Worm (Caenorhabditis elegans) whole organism, L1 larva: ENCODE results near the gene C44C10.15.

Source experiments
- C16A3.4 ChIP-seq: fragments of 150-350 bp; optimal IDR thresholded peaks from 2 replicates; lab custom pipeline; 2014; ENCODE audit warnings: missing biosample characterization, missing genetic modification characterization
- F16B12.6 ChIP-seq: fragments of 150-350 bp; optimal IDR thresholded peaks from 2 replicates; lab custom pipeline; 2014; ENCODE audit warnings: missing biosample characterization, missing genetic modification characterization
- blmp-1 ChIP-seq: fragments of 150-350 bp; optimal IDR thresholded peaks from 2 replicates; lab custom pipeline; 2014; ENCODE audit warnings: missing biosample characterization, missing genetic modification characterization
- ceh-63 ChIP-seq: fragments of 200-800 bp; sonication (Bioruptor generic); optimal IDR thresholded peaks from 2 replicates; lab custom pipeline; 2018; ENCODE audit warnings: mild to moderate bottlenecking, missing genetic modification characterization, missing compliant biosample characterization
- ceh-8 ChIP-seq: fragments of 200-800 bp; sonication (Bioruptor generic); optimal IDR thresholded peaks from 2 replicates; lab custom pipeline; 2018; ENCODE audit warnings: mild to moderate bottlenecking, missing genetic modification characterization, moderate library complexity, missing compliant biosample characterization
- ceh-82 ChIP-seq, 3 experiments: fragments of 150-350 bp in 1 of 3; sonication (generic microtip) in 2 of 3; optimal IDR thresholded peaks; 2 replicates each; lab custom pipeline; 2014 to 2017; ENCODE audit warnings: missing biosample characterization in 3 of 3, missing genetic modification characterization in 3 of 3
- ceh-88 ChIP-seq: fragments of 200-800 bp; sonication (Bioruptor generic); IDR thresholded peaks from 2 replicates; pipeline ENCODE4 v1.3.6; 2022; ENCODE audit warnings: missing genetic modification characterization, missing compliant biosample characterization
- ceh-90 ChIP-seq: sonication (generic microtip); optimal IDR thresholded peaks from 2 replicates; lab custom pipeline; 2016; ENCODE audit warnings: missing genetic modification characterization, missing compliant biosample characterization
- dsc-1 ChIP-seq: sonication (generic microtip); optimal IDR thresholded peaks from 2 replicates; lab custom pipeline; 2016; ENCODE audit warnings: mild to moderate bottlenecking, missing genetic modification characterization, missing compliant biosample characterization
- efl-1 ChIP-seq, 4 experiments: fragments of 150-350 bp; optimal IDR thresholded peaks in 3 of 4; peaks in 1 of 4; 1 replicate in 1 of 4; 2 replicates in 3 of 4; lab custom pipeline; 2014; ENCODE audit warnings: missing biosample characterization in 2 of 4, missing genetic modification characterization in 2 of 4, missing genetic modification reagents in 2 of 4
- egl-13 ChIP-seq: sonication (generic microtip); optimal IDR thresholded peaks from 2 replicates; lab custom pipeline; 2016; ENCODE audit warnings: missing genotype, missing genetic modification reagents, missing genetic modification characterization, missing compliant biosample characterization
- elt-2 ChIP-seq: sonication (generic microtip); optimal IDR thresholded peaks from 2 replicates; lab custom pipeline; 2016; ENCODE audit warnings: missing genetic modification characterization, mild to moderate bottlenecking, inconsistent platforms, missing compliant biosample characterization, missing genetic modification reagents
- elt-3 ChIP-seq, 6 experiments: fragments of 150-350 bp in 1 of 6; sonication (generic microtip); optimal IDR thresholded peaks; 2 replicates each; lab custom pipeline; 2017 to 2018; ENCODE audit warnings: missing biosample characterization in 6 of 6, missing genetic modification characterization in 6 of 6, inconsistent platforms in 1 of 6
- ets-5 ChIP-seq: fragments of 200-800 bp; sonication (Bioruptor generic); IDR thresholded peaks from 2 replicates; pipeline ENCODE4 v1.3.6; 2022; ENCODE audit warnings: missing genetic modification characterization, missing compliant biosample characterization
- fkh-10 ChIP-seq: sonication (generic microtip); optimal IDR thresholded peaks from 2 replicates; lab custom pipeline; 2017; ENCODE audit warnings: missing biosample characterization, missing genetic modification reagents, missing genetic modification characterization
- fkh-8 ChIP-seq: sonication (generic microtip); optimal IDR thresholded peaks from 2 replicates; lab custom pipeline; 2016; ENCODE audit warnings: mild to moderate bottlenecking, missing genetic modification characterization, missing compliant biosample characterization
- fos-1 ChIP-seq: fragments of 150-350 bp; optimal IDR thresholded peaks from 2 replicates; lab custom pipeline; 2014; ENCODE audit warnings: missing biosample characterization, missing genetic modification characterization
- grh-1 ChIP-seq: fragments of 200-800 bp; sonication (Bioruptor generic); IDR thresholded peaks from 2 replicates; pipeline ENCODE4 v1.3.6; 2022; ENCODE audit warnings: missing genetic modification reagents, missing genetic modification characterization, missing compliant biosample characterization
- jun-1 ChIP-seq: fragments of 150-350 bp; optimal IDR thresholded peaks from 2 replicates; lab custom pipeline; 2014; ENCODE audit warnings: missing biosample characterization, missing genetic modification reagents, missing genetic modification characterization
- lin-13 ChIP-seq: fragments of 150-350 bp; optimal IDR thresholded peaks from 2 replicates; lab custom pipeline; 2014; ENCODE audit warnings: missing biosample characterization, missing genetic modification reagents, missing genetic modification characterization
- lin-14 ChIP-seq: fragments of 200-800 bp; sonication (Bioruptor generic); optimal IDR thresholded peaks from 2 replicates; lab custom pipeline; 2018; ENCODE audit warnings: mild to moderate bottlenecking, missing genetic modification characterization, moderate library complexity, missing compliant biosample characterization
- lin-15B ChIP-seq: fragments of 150-350 bp; sonication (generic microtip); optimal IDR thresholded peaks from 3 replicates; lab custom pipeline; 2014; ENCODE audit warnings: missing biosample characterization, missing genetic modification characterization
- lin-35 ChIP-seq, 2 experiments: fragments of 150-350 bp; optimal IDR thresholded peaks; 2 replicates each; lab custom pipeline; 2014; ENCODE audit warnings: missing biosample characterization in 2 of 2, missing genetic modification characterization in 2 of 2, missing genetic modification reagents in 2 of 2
- lin-39 ChIP-seq: fragments of 150-350 bp; optimal IDR thresholded peaks from 2 replicates; lab custom pipeline; 2014; ENCODE audit warnings: missing biosample characterization, missing genetic modification reagents, missing genetic modification characterization
- lsy-2 ChIP-seq, 2 experiments: fragments of 150-350 bp; optimal IDR thresholded peaks; 2 replicates each; lab custom pipeline; 2014; ENCODE audit warnings: missing biosample characterization in 2 of 2, missing genetic modification characterization in 2 of 2
- mab-9 ChIP-seq: fragments of 200-800 bp; sonication (Bioruptor generic); IDR thresholded peaks from 2 replicates; pipeline ENCODE4 v1.3.6; 2022; ENCODE audit warnings: missing genetic modification reagents, missing genetic modification characterization, missing compliant biosample characterization
- mdl-1 ChIP-seq, 2 experiments: fragments of 150-350 bp; optimal IDR thresholded peaks; 2 replicates each; lab custom pipeline; 2014 to 2017; ENCODE audit warnings: missing biosample characterization in 2 of 2, missing genetic modification characterization in 2 of 2, inconsistent platforms in 1 of 2
- mep-1 ChIP-seq: fragments of 150-350 bp; optimal IDR thresholded peaks from 2 replicates; lab custom pipeline; 2014; ENCODE audit warnings: missing biosample characterization, missing genetic modification characterization
- nhr-19 ChIP-seq: fragments of 200-800 bp; sonication (Bioruptor generic); conservative IDR thresholded peaks from 2 replicates; pipeline ENCODE4 v1.3.6; 2022; ENCODE audit warnings: missing genetic modification characterization, missing compliant biosample characterization
- nhr-20 ChIP-seq: sonication (generic microtip); optimal IDR thresholded peaks from 2 replicates; lab custom pipeline; 2016; ENCODE audit warnings: mild to moderate bottlenecking, missing genetic modification characterization, missing compliant biosample characterization
- nhr-47 ChIP-seq: sonication (generic microtip); optimal IDR thresholded peaks from 2 replicates; lab custom pipeline; 2016; ENCODE audit warnings: mild to moderate bottlenecking, missing genetic modification characterization, moderate library complexity, missing compliant biosample characterization
- nhr-71 ChIP-seq: sonication (generic microtip); optimal IDR thresholded peaks from 2 replicates; lab custom pipeline; 2016; ENCODE audit warnings: mild to moderate bottlenecking, missing genetic modification characterization, moderate library complexity, missing compliant biosample characterization
- nhr-77 ChIP-seq: fragments of 150-350 bp; optimal IDR thresholded peaks from 2 replicates; lab custom pipeline; 2014; ENCODE audit warnings: missing biosample characterization, missing genetic modification characterization
- nhr-85 ChIP-seq: sonication (generic microtip); peaks from one replicate; lab custom pipeline; 2016; ENCODE audit warnings: missing genetic modification characterization, inconsistent platforms, missing compliant biosample characterization
- nhr-90 ChIP-seq: sonication (generic microtip); optimal IDR thresholded peaks from 2 replicates; lab custom pipeline; 2016; ENCODE audit warnings: mild to moderate bottlenecking, missing genetic modification characterization, missing compliant biosample characterization; ENCODE audit not compliant: poor library complexity
- pag-3 ChIP-seq: sonication (generic microtip); optimal IDR thresholded peaks from 2 replicates; lab custom pipeline; 2017; ENCODE audit warnings: missing genetic modification characterization, mild to moderate bottlenecking, missing compliant biosample characterization, antibody characterized with exemption, borderline replicate concordance; ENCODE audit not compliant: insufficient read depth
- pax-3 ChIP-seq: fragments of 200-800 bp; sonication (Bioruptor generic); optimal IDR thresholded peaks from 2 replicates; lab custom pipeline; 2018; ENCODE audit warnings: mild to moderate bottlenecking, missing genetic modification characterization, moderate library complexity, missing compliant biosample characterization
- rnt-1 ChIP-seq: sonication (generic microtip); optimal IDR thresholded peaks from 2 replicates; lab custom pipeline; 2016; ENCODE audit warnings: mild to moderate bottlenecking, missing genetic modification characterization, moderate library complexity, missing compliant biosample characterization
- skn-1 ChIP-seq: fragments of 150-350 bp; optimal IDR thresholded peaks from 2 replicates; lab custom pipeline; 2014; ENCODE audit warnings: missing biosample characterization, missing genetic modification characterization
- sox-4 ChIP-seq: sonication (generic microtip); optimal IDR thresholded peaks from 2 replicates; lab custom pipeline; 2016; ENCODE audit warnings: missing genetic modification characterization, missing compliant biosample characterization
- sup-37 ChIP-seq: fragments of 200-800 bp; sonication (Bioruptor generic); optimal IDR thresholded peaks from 2 replicates; lab custom pipeline; 2018; ENCODE audit warnings: mild to moderate bottlenecking, missing genetic modification characterization, missing compliant biosample characterization
- tbx-2 ChIP-seq: sonication (generic microtip); optimal IDR thresholded peaks from 2 replicates; lab custom pipeline; 2016; ENCODE audit warnings: missing genetic modification characterization, missing compliant biosample characterization
- unc-130 ChIP-seq: fragments of 150-350 bp; optimal IDR thresholded peaks from 2 replicates; lab custom pipeline; 2017; ENCODE audit warnings: missing biosample characterization, missing genetic modification characterization, inconsistent platforms
- unc-62 ChIP-seq: fragments of 150-350 bp; optimal IDR thresholded peaks from 2 replicates; lab custom pipeline; 2014; ENCODE audit warnings: missing biosample characterization, missing genetic modification reagents, missing genetic modification characterization
- vab-15 ChIP-seq: sonication (generic microtip); optimal IDR thresholded peaks from 2 replicates; lab custom pipeline; 2017; ENCODE audit warnings: missing genotype, mild to moderate bottlenecking, missing genetic modification characterization, missing compliant biosample characterization
- xbp-1 ChIP-seq: sonication (generic microtip); optimal IDR thresholded peaks from 2 replicates; lab custom pipeline; 2016; ENCODE audit warnings: missing genetic modification characterization, missing compliant biosample characterization
- zip-4 ChIP-seq: fragments of 200-800 bp; sonication (Bioruptor generic); optimal IDR thresholded peaks from 2 replicates; lab custom pipeline; 2018; ENCODE audit warnings: mild to moderate bottlenecking, missing genetic modification characterization, moderate library complexity, missing compliant biosample characterization
- ztf-4 ChIP-seq: fragments of 150-350 bp; optimal IDR thresholded peaks from 2 replicates; lab custom pipeline; 2014; ENCODE audit warnings: missing biosample characterization, missing genetic modification characterization

C44C10.15 gene

DNA sequence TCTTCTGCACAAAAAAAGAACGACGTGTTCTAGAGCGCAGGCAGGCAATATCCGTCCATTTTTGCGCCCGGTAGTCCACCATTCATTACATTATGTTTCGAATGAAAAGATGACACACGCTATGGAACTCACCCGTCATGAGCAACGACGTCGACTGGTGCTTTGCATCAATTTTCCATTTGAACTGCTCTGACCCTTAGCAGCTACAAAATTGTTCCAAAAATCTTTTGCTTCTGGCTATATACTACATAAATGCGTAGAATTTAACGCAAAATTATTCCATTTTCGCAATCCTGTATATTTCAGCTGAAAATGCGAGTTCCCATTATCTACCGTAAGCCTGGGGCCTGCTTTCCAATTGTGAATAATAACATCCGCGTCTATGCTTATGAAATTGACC is 41.8 kb downstream of the C44C10.15 start, which contains the start of gene T04F8.3:
TSS of gene T04F8.3 (plus strand) at position 301 of the 400 bp plus-strand sequence.
- no peak for TF ChIP-seq egl-13 (tag; lab: Kevin White, UChicago)
- no peak for TF ChIP-seq lin-14 (GFP tag; lab: Kevin White, UChicago)
- TF ChIP-seq elt-3 (tag; optimal IDR thresholded peaks at IDR 0.05; lab: Kevin White, UChicago), result no peak
- TF ChIP-seq nhr-71, result no peak
- no peak for TF ChIP-seq zip-4 (GFP tag; lab: Kevin White, UChicago)
- no peak for TF ChIP-seq ceh-63 (GFP tag; lab: Kevin White, UChicago)
- TF ChIP-seq fkh-10 (GFP tag; lab: Kevin White, UChicago), result no peak
- no peak for TF ChIP-seq ztf-4 (tag; lab: Kevin White, UChicago)
- TF ChIP-seq sox-4 (tag; lab: Kevin White, UChicago), result no peak
- TF ChIP-seq ets-5 (GFP tag; lab: Robert Waterston, UW), result no peak
- TF ChIP-seq lin-39, result no peak
- TF ChIP-seq dsc-1 (tag; lab: Kevin White, UChicago), result no peak
- TF ChIP-seq unc-62 (GFP tag; lab: Kevin White, UChicago), result no peak
- TF ChIP-seq mab-9 (GFP tag; lab: Robert Waterston, UW), result no peak
- TF ChIP-seq jun-1 (tag; lab: Kevin White, UChicago), result no peak
- no peak for TF ChIP-seq blmp-1 (tag; lab: Kevin White, UChicago)

DNA sequence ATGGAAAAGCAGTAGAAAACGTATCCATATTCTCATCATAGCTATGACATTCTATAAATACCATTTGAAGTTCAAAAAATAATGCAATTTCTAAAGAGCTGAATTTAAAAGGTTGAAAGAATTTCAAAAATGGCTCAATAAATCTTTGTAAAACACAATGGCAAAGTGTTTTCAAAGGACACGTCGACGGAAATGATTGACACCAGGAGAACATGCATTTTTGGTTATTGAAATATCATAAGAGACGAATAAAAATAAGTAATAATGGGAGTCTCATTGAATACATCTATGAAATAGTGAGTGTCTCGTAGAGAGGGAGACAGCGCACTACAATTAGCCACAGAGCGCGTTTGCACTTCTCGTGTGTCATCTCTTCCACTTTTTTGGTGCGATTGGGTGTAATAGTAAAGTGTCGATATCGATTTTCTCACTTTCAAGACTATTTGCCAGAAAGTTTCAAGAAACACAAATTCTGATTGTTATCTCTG is 43.6 kb downstream of the C44C10.15 start, which contains the start of gene T04F8.2:
TSS of gene T04F8.2 (minus strand) at position 51 of the 488 bp plus-strand sequence.
- TF ChIP-seq fkh-8 (tag; lab: Kevin White, UChicago), result peak; percentile 34
- TF ChIP-seq jun-1 (tag; lab: Kevin White, UChicago), result peak; percentile 51
- peak; percentile 65 for TF ChIP-seq tbx-2
- no peak for TF ChIP-seq pax-3
- TF ChIP-seq mep-1, result peak; percentile 85
- TF ChIP-seq C16A3.4, result peak; percentile 88
- peak; percentile 94 for TF ChIP-seq vab-15 (tag; lab: Kevin White, UChicago)
- peak; percentile 52 for TF ChIP-seq rnt-1 (tag; lab: Kevin White, UChicago)
- no peak for TF ChIP-seq pag-3 (tag; lab: Kevin White, UChicago)
- peak; percentile 24 for TF ChIP-seq nhr-90
- peak; percentile 41 to 70 for TF ChIP-seq lsy-2 (tag; optimal IDR thresholded peaks at IDR 0.05; lab: Kevin White, UChicago)
- TF ChIP-seq ceh-88 (GFP tag; lab: Robert Waterston, UW), result no peak
- peak; percentile 62 for TF ChIP-seq unc-130 (tag; lab: Kevin White, UChicago)
- TF ChIP-seq skn-1 (tag; lab: Kevin White, UChicago), result peak; percentile 50
- TF ChIP-seq lin-13 (GFP tag; lab: Kevin White, UChicago), result no peak
- TF ChIP-seq fos-1 (tag; lab: Kevin White, UChicago), result peak; percentile 30
- peak; percentile 55 for TF ChIP-seq xbp-1
- peak; percentile 43 to 49 for TF ChIP-seq efl-1 (optimal IDR thresholded peaks at IDR 0.05; lab: Kevin White, UChicago)
- TF ChIP-seq efl-1 (GFP tag; optimal IDR thresholded peaks at IDR 0.05 in 1 of 2; lab: Kevin White, UChicago), result peak in 1 of 2 experiments; percentile 35
- peak; percentile 32 for TF ChIP-seq lin-15B
- TF ChIP-seq dsc-1 (tag; lab: Kevin White, UChicago), result peak; percentile 57
- TF ChIP-seq elt-3 (tag; optimal IDR thresholded peaks at IDR 0.05; lab: Kevin White, UChicago), result peak in 1 of 6 experiments; percentile 8
- peak; percentile 82 for TF ChIP-seq nhr-20 (tag; lab: Kevin White, UChicago)
- peak; percentile 32 for TF ChIP-seq nhr-77 (tag; lab: Kevin White, UChicago)
- peak; percentile 26 for TF ChIP-seq F16B12.6 (tag; lab: Kevin White, UChicago)
- no peak for TF ChIP-seq ceh-8 (GFP tag; lab: Kevin White, UChicago)
- TF ChIP-seq lin-14 (GFP tag; lab: Kevin White, UChicago), result peak; percentile 80
- no peak for TF ChIP-seq sox-4 (tag; lab: Kevin White, UChicago)
- TF ChIP-seq blmp-1 (tag; lab: Kevin White, UChicago), result peak; percentile 64
- TF ChIP-seq mdl-1 (tag; optimal IDR thresholded peaks at IDR 0.05; lab: Kevin White, UChicago), result peak in 1 of 2 experiments; percentile 58
- no peak for TF ChIP-seq ceh-90 (tag; lab: Kevin White, UChicago)
- no peak for TF ChIP-seq grh-1
- peak in 1 of 3 experiments; percentile 40 for TF ChIP-seq ceh-82 (tag; optimal IDR thresholded peaks at IDR 0.05; lab: Kevin White, UChicago)
- peak; percentile 28 for TF ChIP-seq elt-2 (tag; lab: Kevin White, UChicago)
- TF ChIP-seq lin-35 (GFP tag; optimal IDR thresholded peaks at IDR 0.05; lab: Kevin White, UChicago), result peak; percentile 54 to 59
- TF ChIP-seq nhr-85, result peak; percentile 79
- TF ChIP-seq nhr-19 (GFP tag; lab: Robert Waterston, UW), result peak; percentile 29
- TF ChIP-seq mab-9 (GFP tag; lab: Robert Waterston, UW), result no peak
- no peak for TF ChIP-seq sup-37 (GFP tag; lab: Kevin White, UChicago)
- TF ChIP-seq nhr-47 (tag; lab: Kevin White, UChicago), result peak; percentile 66
